Worm (Caenorhabditis elegans): ENCODE measurements around the gene R08A2.1.

ce11 chrV:14696604-14697307 is 22.6 kb downstream of the R08A2.1 start, which contains the start of gene unc-112:
- peak; percentile 72 for TF ChIP-seq ztf-4 (tag; optimal IDR thresholded peaks at IDR 0.05)
- peak; percentile 50 for TF ChIP-seq lin-39 (tag; optimal IDR thresholded peaks at IDR 0.05)
- TF ChIP-seq snpc-4 (tag; optimal IDR thresholded peaks at IDR 0.05) = no peak
- no peak for TF ChIP-seq nhr-10 (tag; optimal IDR thresholded peaks at IDR 0.05)
- TF ChIP-seq nhr-25 (tag; optimal IDR thresholded peaks at IDR 0.05) = peak; percentile 71
- no peak for TF ChIP-seq unc-62 (GFP tag; optimal IDR thresholded peaks at IDR 0.05)
- TF ChIP-seq ztf-11 (tag; optimal IDR thresholded peaks at IDR 0.05) = no peak
- TF ChIP-seq skn-1 (tag; optimal IDR thresholded peaks at IDR 0.05) = no peak
